Worm (Caenorhabditis elegans): ENCODE data around the gene C48B4.9.
A peak's percentile ranks its signal among the peaks of the same experiment; 100 is the strongest.

Gene C48B4.9

DNA sequence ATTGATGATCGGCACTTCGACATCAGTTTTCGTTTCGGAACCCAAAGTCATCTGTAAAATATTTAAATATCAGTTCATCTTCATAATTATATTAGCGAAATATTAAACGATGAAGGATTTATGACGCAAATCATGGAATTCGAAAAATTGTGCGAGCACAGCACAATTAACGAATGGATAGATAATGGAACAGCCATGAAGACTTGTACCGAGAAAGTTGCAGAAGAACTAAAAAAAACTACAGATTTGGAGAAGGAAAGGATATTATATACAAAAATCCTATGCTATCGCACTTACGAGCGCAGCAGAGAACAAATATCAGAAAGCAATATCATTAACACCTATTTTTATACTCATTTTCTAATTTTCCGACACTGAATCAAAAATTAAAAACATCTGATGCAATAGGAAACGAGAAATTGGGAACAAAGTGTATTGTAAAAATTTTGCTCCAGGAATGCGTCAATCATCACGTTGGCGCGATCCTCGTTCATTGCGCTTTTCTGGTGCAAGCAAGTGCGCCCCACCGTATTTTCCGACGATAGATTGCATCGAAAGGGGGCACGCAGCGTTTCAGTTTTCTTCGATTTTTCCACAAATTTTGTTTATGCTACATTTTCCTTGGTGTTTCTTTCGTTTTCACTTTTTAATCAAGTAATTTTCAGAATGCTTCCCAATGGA lies 41.6 kb downstream of the C48B4.9 start, which contains the start of the genes clu-1 and prp-40:
Gene clu-1, minus strand, starts transcription at position 51 of the 681 bp plus-strand sequence.
Gene prp-40, plus strand, starts transcription at position 666 of the 681 bp plus-strand sequence.
- TF ChIP-seq unc-62 (GFP tag; optimal IDR thresholded peaks at IDR 0.05): peak; percentile 24
- no peak for TF ChIP-seq ceh-43 (GFP tag; optimal IDR thresholded peaks at IDR 0.05)
- TF ChIP-seq ces-1 (GFP tag; optimal IDR thresholded peaks at IDR 0.05): peak; percentile 72
- TF ChIP-seq zip-8 (tag; optimal IDR thresholded peaks at IDR 0.05): no peak
- TF ChIP-seq ham-2 (GFP tag; optimal IDR thresholded peaks at IDR 0.05): no peak
- TF ChIP-seq mep-1 (tag; optimal IDR thresholded peaks at IDR 0.05): peak; percentile 63
- peak; percentile 15 for TF ChIP-seq drap-1 (GFP tag; optimal IDR thresholded peaks at IDR 0.05)
- TF ChIP-seq nhr-76 (tag; optimal IDR thresholded peaks at IDR 0.05): no peak
- no peak for TF ChIP-seq sem-2 (GFP tag; optimal IDR thresholded peaks at IDR 0.05)
- TF ChIP-seq nhr-28 (tag; optimal IDR thresholded peaks at IDR 0.05): no peak
- TF ChIP-seq elt-3 (tag; optimal IDR thresholded peaks at IDR 0.05): no peak
- TF ChIP-seq lin-13 (tag; optimal IDR thresholded peaks at IDR 0.05): peak; percentile 81
- TF ChIP-seq lsy-2 (tag; optimal IDR thresholded peaks at IDR 0.05): peak; percentile 82
- TF ChIP-seq mab-5 (tag; optimal IDR thresholded peaks at IDR 0.05): no peak
- TF ChIP-seq tbx-8 (GFP tag; optimal IDR thresholded peaks at IDR 0.05): no peak
- no peak for TF ChIP-seq lin-32 (GFP tag; optimal IDR thresholded peaks at IDR 0.05)
- TF ChIP-seq nhr-237 (tag; optimal IDR thresholded peaks at IDR 0.05): peak; percentile 75
- TF ChIP-seq unc-120 (tag; optimal IDR thresholded peaks at IDR 0.05; ENCODE audit: poor library complexity, severe bottlenecking): peak; percentile 30
- TF ChIP-seq cnd-1 (tag; optimal IDR thresholded peaks at IDR 0.05): no peak
- TF ChIP-seq ztf-11 (tag; optimal IDR thresholded peaks at IDR 0.05): no peak
- TF ChIP-seq flh-1 (GFP tag; optimal IDR thresholded peaks at IDR 0.05): no peak
- TF ChIP-seq blmp-1 (tag; optimal IDR thresholded peaks at IDR 0.05): no peak
- TF ChIP-seq bed-3 (GFP tag; optimal IDR thresholded peaks at IDR 0.05): no peak
- no peak for TF ChIP-seq sptf-1 (tag; optimal IDR thresholded peaks at IDR 0.05)
- TF ChIP-seq ceh-39 (tag; optimal IDR thresholded peaks at IDR 0.05): peak; percentile 58
- no peak for TF ChIP-seq nhr-2 (tag; optimal IDR thresholded peaks at IDR 0.05)
- TF ChIP-seq pha-4 (tag; optimal IDR thresholded peaks at IDR 0.05): peak; percentile 88
- TF ChIP-seq nhr-12 (tag; optimal IDR thresholded peaks at IDR 0.05): no peak
- peak; percentile 36 for TF ChIP-seq hlh-1 (tag; optimal IDR thresholded peaks at IDR 0.05)
- TF ChIP-seq unc-39 (tag; optimal IDR thresholded peaks at IDR 0.05): no peak
- no peak for TF ChIP-seq mls-2 (tag; optimal IDR thresholded peaks at IDR 0.05)
- no peak for TF ChIP-seq M03D4.4 (tag; optimal IDR thresholded peaks at IDR 0.05)
- TF ChIP-seq elt-1 (tag; optimal IDR thresholded peaks at IDR 0.05; ENCODE audit: borderline replicate concordance, insufficient read depth): peak; percentile 13
- no peak for TF ChIP-seq snpc-4 (tag; optimal IDR thresholded peaks at IDR 0.05)
- no peak for TF ChIP-seq ceh-83 (GFP tag; optimal IDR thresholded peaks at IDR 0.05)

- TF ChIP-seq tbx-8 (GFP tag; optimal IDR thresholded peaks at IDR 0.05) (no peak), mep-1 (tag; optimal IDR thresholded peaks at IDR 0.05) (no peak), elt-3 (tag; optimal IDR thresholded peaks at IDR 0.05) (no peak)
These were observed 47.0 kb downstream of the C48B4.9 start, which contains the start of gene F55H2.7 for ce11 chrIII:9516148-9516547. Gene F55H2.7, minus strand, starts transcription at chrIII:9516248.

DNA sequence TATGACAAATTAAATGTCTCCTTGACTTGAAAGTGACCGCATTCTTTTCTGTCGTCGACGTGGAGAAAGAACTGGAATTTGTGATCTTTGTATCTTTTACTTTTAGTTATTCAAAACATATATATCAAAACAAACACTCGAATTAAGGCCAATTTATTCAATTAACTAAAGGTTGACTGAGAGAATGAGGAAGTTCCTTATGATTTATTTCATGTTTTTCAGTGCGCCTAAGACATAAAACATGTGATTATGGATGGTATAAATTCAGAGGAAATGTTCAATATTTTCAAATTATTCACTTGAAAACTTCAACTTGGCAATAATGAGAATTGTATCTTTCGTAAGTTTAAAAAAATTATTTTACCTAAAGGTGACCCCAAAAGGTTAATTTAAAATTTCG lies 49.6 kb downstream of the C48B4.9 start, which contains the start of gene F55H2.8:
Gene F55H2.8, plus strand, starts transcription at position 301 of the 400 bp plus-strand sequence.
- TF ChIP-seq lin-13 (tag; optimal IDR thresholded peaks at IDR 0.05) (no peak), ham-2 (GFP tag; optimal IDR thresholded peaks at IDR 0.05) (no peak), ceh-83 (GFP tag; optimal IDR thresholded peaks at IDR 0.05) (no peak), tbx-8 (GFP tag; optimal IDR thresholded peaks at IDR 0.05) (no peak), nhr-76 (tag; optimal IDR thresholded peaks at IDR 0.05) (no peak), sptf-1 (tag; optimal IDR thresholded peaks at IDR 0.05) (no peak), unc-39 (tag; optimal IDR thresholded peaks at IDR 0.05) (no peak), unc-120 (tag; optimal IDR thresholded peaks at IDR 0.05; ENCODE audit: poor library complexity, severe bottlenecking) (no peak), cnd-1 (tag; optimal IDR thresholded peaks at IDR 0.05) (no peak), snpc-4 (tag; optimal IDR thresholded peaks at IDR 0.05) (no peak), nhr-28 (tag; optimal IDR thresholded peaks at IDR 0.05) (no peak), lin-32 (GFP tag; optimal IDR thresholded peaks at IDR 0.05) (no peak), blmp-1 (tag; optimal IDR thresholded peaks at IDR 0.05) (no peak), nhr-12 (tag; optimal IDR thresholded peaks at IDR 0.05) (no peak), ces-1 (GFP tag; optimal IDR thresholded peaks at IDR 0.05) (no peak)
